Fruit fly (Drosophila melanogaster): ENCODE measurements around the gene Noc1.

Gene Noc1

DNA sequence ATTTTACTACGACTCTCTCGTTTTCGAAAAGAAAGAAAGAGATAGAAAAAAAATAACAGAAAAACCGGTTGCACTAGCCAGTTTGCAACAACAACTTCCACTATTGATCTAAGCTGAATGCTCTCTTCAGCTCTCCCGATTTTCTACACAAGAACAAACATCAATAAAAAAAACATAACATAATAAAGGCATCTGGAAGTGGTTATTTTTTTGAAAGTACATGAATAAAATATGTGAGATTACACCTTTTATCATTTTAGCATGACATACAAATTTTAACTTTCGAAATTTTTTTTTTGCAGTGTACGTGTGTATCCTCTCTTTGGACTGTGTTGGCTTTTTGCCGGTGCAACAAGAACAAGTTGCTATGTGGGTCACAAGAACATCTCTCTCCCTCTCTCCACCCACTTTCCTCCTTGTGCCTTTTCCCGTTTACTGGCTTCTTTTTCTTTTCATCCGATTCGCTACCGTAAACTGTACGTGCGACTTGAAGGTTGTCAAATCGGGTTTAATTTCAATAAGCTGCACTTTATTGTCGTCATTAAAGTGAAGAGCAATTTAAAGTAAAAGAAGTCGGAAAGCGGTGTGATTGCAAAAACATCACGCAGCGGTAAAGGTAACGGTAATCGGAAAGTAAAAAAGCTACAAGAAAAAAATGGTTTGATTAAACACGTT lies 10.1 kb downstream of the Noc1 start (continued):
- peak; percentile 96 for TF ChIP-seq pum (GFP tag; optimal IDR thresholded peaks at IDR 0.05)
- TF ChIP-seq nau (GFP tag; optimal IDR thresholded peaks at IDR 0.05), result no peak
- peak; percentile 94 for TF ChIP-seq en (GFP tag; optimal IDR thresholded peaks at IDR 0.05)
- no peak for TF ChIP-seq mirr (GFP tag; optimal IDR thresholded peaks at IDR 0.05)
- peak; percentile 89 for TF ChIP-seq Dip3 (GFP tag; optimal IDR thresholded peaks at IDR 0.05)
- TF ChIP-seq chinmo (GFP tag; IDR thresholded peaks at IDR 0.05; ENCODE audit: partially characterized antibody), result peak; percentile 73; the same call in 1 of the 4 replicates
- TF ChIP-seq zen2 (GFP tag; IDR thresholded peaks at IDR 0.05; ENCODE audit: partially characterized antibody), result no peak
- peak; percentile 97 for TF ChIP-seq chn (GFP tag; optimal IDR thresholded peaks at IDR 0.05)
- TF ChIP-seq Nf-YA (GFP tag; IDR thresholded peaks at IDR 0.05), result peak; percentile 96
- TF ChIP-seq CG17385 (GFP tag; optimal IDR thresholded peaks at IDR 0.05), result peak; percentile 95
- TF ChIP-seq E2f1 (GFP tag; IDR thresholded peaks at IDR 0.05), result peak; percentile 93
- peak; percentile 71 for TF ChIP-seq TFAM (GFP tag; optimal IDR thresholded peaks at IDR 0.05)
- TF ChIP-seq CG3995 (GFP tag; optimal IDR thresholded peaks at IDR 0.05), result peak; percentile 46
- peak; percentile 95 for TF ChIP-seq lmd (GFP tag; IDR thresholded peaks at IDR 0.05)
- peak; percentile 98 for TF ChIP-seq Mes4 (GFP tag; optimal IDR thresholded peaks at IDR 0.05)
- TF ChIP-seq ems (GFP tag; optimal IDR thresholded peaks at IDR 0.05), result peak; percentile 92
- peak; percentile 97 for TF ChIP-seq Ada2b (GFP tag; IDR thresholded peaks at IDR 0.05)
- peak in 1 of 2 experiments; percentile 98 for TF ChIP-seq Eip74EF (GFP tag; optimal IDR thresholded peaks at IDR 0.05)
- peak; percentile 98 for TF ChIP-seq chif (GFP tag; optimal IDR thresholded peaks at IDR 0.05)
- peak; percentile 91 for TF ChIP-seq fu2 (GFP tag; optimal IDR thresholded peaks at IDR 0.05)
- peak; percentile 90 for TF ChIP-seq dati (GFP tag; IDR thresholded peaks at IDR 0.05)
- peak; percentile 97 for TF ChIP-seq CG32767 (GFP tag; IDR thresholded peaks at IDR 0.05)
- peak; percentile 91 for TF ChIP-seq psq (GFP tag; optimal IDR thresholded peaks at IDR 0.05)
- TF ChIP-seq YL-1 (GFP tag; optimal IDR thresholded peaks at IDR 0.05), result peak; percentile 91
- peak; percentile 93 for TF ChIP-seq Mrtf (GFP tag; IDR thresholded peaks at IDR 0.05)
- peak; percentile 92 for TF ChIP-seq CG18599 (GFP tag; optimal IDR thresholded peaks at IDR 0.05)
- peak; percentile 93 for TF ChIP-seq CG18619 (GFP tag; optimal IDR thresholded peaks at IDR 0.05)
- peak; percentile 92 for TF ChIP-seq caup (GFP tag; optimal IDR thresholded peaks at IDR 0.05; ENCODE audit: severe bottlenecking)
- peak; percentile 76; the same call in 1 of the 2 replicates for TF ChIP-seq MBD-R2 (GFP tag; IDR thresholded peaks at IDR 0.05)
- no peak for TF ChIP-seq knrl (GFP tag; IDR thresholded peaks at IDR 0.05; ENCODE audit: partially characterized antibody)
- peak; percentile 97 for TF ChIP-seq CG16863 (GFP tag; optimal IDR thresholded peaks at IDR 0.05)
- peak; percentile 73 for TF ChIP-seq CG10274 (GFP tag; optimal IDR thresholded peaks at IDR 0.05)
- peak; percentile 95 for TF ChIP-seq CG1792 (GFP tag; optimal IDR thresholded peaks at IDR 0.05)
- peak; percentile 97 to 99 for TF ChIP-seq bsh (GFP tag; optimal IDR thresholded peaks at IDR 0.05)
- TF ChIP-seq CG4424 (GFP tag; optimal IDR thresholded peaks at IDR 0.05), result peak; percentile 98
- TF ChIP-seq Dip2 (GFP tag; IDR thresholded peaks at IDR 0.05), result peak; percentile 36; the same call in 1 of the 2 replicates
- TF ChIP-seq Hand (GFP tag; optimal IDR thresholded peaks at IDR 0.05), result peak; percentile 85
- TF ChIP-seq BtbVII (GFP tag; optimal IDR thresholded peaks at IDR 0.05), result peak; percentile 81
- TF ChIP-seq Hr3 (GFP tag; optimal IDR thresholded peaks at IDR 0.05), result peak; percentile 94
- no peak for TF ChIP-seq cad (GFP tag; optimal IDR thresholded peaks at IDR 0.05)
- TF ChIP-seq sna (GFP tag; IDR thresholded peaks at IDR 0.05; ENCODE audit: partially characterized antibody), result no peak
- TF ChIP-seq CG17802 (tag; optimal IDR thresholded peaks at IDR 0.05), result peak; percentile 75
- peak; percentile 86 for TF ChIP-seq ab (GFP tag; optimal IDR thresholded peaks at IDR 0.05)
- TF ChIP-seq crol (GFP tag; IDR thresholded peaks at IDR 0.05), result peak; percentile 76
- TF ChIP-seq abd-A (tag; optimal IDR thresholded peaks at IDR 0.05), result no peak
- TF ChIP-seq vvl (GFP tag; IDR thresholded peaks at IDR 0.05), result peak; percentile 99
- TF ChIP-seq Dll (GFP tag; IDR thresholded peaks at IDR 0.05; ENCODE audit: partially characterized antibody), result no peak
- peak; percentile 93 for TF ChIP-seq grau (tag; optimal IDR thresholded peaks at IDR 0.05)
- TF ChIP-seq CG33557 (GFP tag; optimal IDR thresholded peaks at IDR 0.05), result peak; percentile 97
